Fruit fly (Drosophila melanogaster) whole organism, embryonic: ENCODE data around the gene CG32313.
A peak's percentile ranks its signal among the peaks of the same experiment; 100 is the strongest.

Experiments used
- Abd-B ChIP-seq: fragments of 200-800 bp; sonication (Bioruptor generic); optimal IDR thresholded peaks from 2 replicates; lab custom pipeline; 2018; ENCODE audit warnings: missing biosample characterization, mild to moderate bottlenecking, missing genetic modification characterization, moderate library complexity
- Atf6 ChIP-seq: fragments of 200-800 bp; sonication (Bioruptor generic); IDR thresholded peaks from 2 replicates; pipeline ENCODE4 v1.3.6; 2022; ENCODE audit warnings: missing biosample characterization, missing genetic modification characterization
- CG11696 ChIP-seq: fragments of 200-800 bp; sonication (Bioruptor generic); IDR thresholded peaks from 2 replicates; pipeline ENCODE4 v1.3.6; 2022; ENCODE audit warnings: missing biosample characterization, missing genetic modification characterization
- CG14014 ChIP-seq: fragments of 200-800 bp; sonication (Bioruptor generic); IDR thresholded peaks from 2 replicates; pipeline ENCODE4 v1.3.6; 2022; ENCODE audit warnings: missing biosample characterization, missing genetic modification characterization
- CG15073 ChIP-seq: fragments of 200-800 bp; sonication (Bioruptor generic); optimal IDR thresholded peaks from 2 replicates; lab custom pipeline; 2016; ENCODE audit warnings: missing biosample characterization, missing genetic modification characterization
- CG1832 ChIP-seq: fragments of 200-800 bp; sonication (Bioruptor generic); optimal IDR thresholded peaks from 2 replicates; lab custom pipeline; 2017; ENCODE audit warnings: missing biosample characterization, mild to moderate bottlenecking, missing genetic modification characterization, inconsistent platforms
- CG2199 ChIP-seq: fragments of 200-800 bp; sonication (Bioruptor generic); IDR thresholded peaks from 3 replicates; pipeline ENCODE4 v1.3.6; 2022; ENCODE audit warnings: missing biosample characterization, missing genetic modification characterization
- CG2678 ChIP-seq: fragments of 200-800 bp; sonication (Bioruptor generic); optimal IDR thresholded peaks from 3 replicates; lab custom pipeline; 2019; ENCODE audit warnings: missing biosample characterization, mild to moderate bottlenecking, missing genetic modification characterization, moderate library complexity
- CG31388 ChIP-seq: fragments of 200-800 bp; sonication (Bioruptor generic); optimal IDR thresholded peaks from 2 replicates; lab custom pipeline; 2016; ENCODE audit warnings: missing biosample characterization, missing genetic modification characterization
- CG34376 ChIP-seq: fragments of 200-800 bp; sonication (Bioruptor generic); optimal IDR thresholded peaks from 2 replicates; lab custom pipeline; 2018; ENCODE audit warnings: missing biosample characterization, mild to moderate bottlenecking, missing genetic modification characterization
- CG34422 ChIP-seq: fragments of 200-800 bp; sonication (Bioruptor generic); IDR thresholded peaks from 3 replicates; pipeline ENCODE4 v1.3.6; 2022; ENCODE audit warnings: missing biosample characterization, missing genetic modification characterization
- CG3838 ChIP-seq: fragments of 200-800 bp; sonication (Bioruptor generic); optimal IDR thresholded peaks from 3 replicates; lab custom pipeline; 2016; ENCODE audit warnings: missing biosample characterization, missing genetic modification characterization
- CG6683 ChIP-seq: fragments of 200-800 bp; sonication (Bioruptor generic); optimal IDR thresholded peaks from 2 replicates; lab custom pipeline; 2017; ENCODE audit warnings: missing biosample characterization, mild to moderate bottlenecking, missing genetic modification characterization, missing genetic modification reagents
- CG6854 ChIP-seq: fragments of 200-800 bp; sonication (Bioruptor generic); optimal IDR thresholded peaks from 3 replicates; lab custom pipeline; 2017; ENCODE audit warnings: missing biosample characterization, mild to moderate bottlenecking, missing genetic modification characterization
- CG8290 ChIP-seq, 3 experiments: fragments of 200-800 bp; sonication (Bioruptor generic); optimal IDR thresholded peaks; 2 replicates each; lab custom pipeline; 2016 to 2019; ENCODE audit warnings: missing biosample characterization in 3 of 3, missing genetic modification characterization in 3 of 3, mild to moderate bottlenecking in 2 of 3, moderate library complexity in 1 of 3
- CG9727 ChIP-seq: fragments of 200-800 bp; sonication (Bioruptor generic); optimal IDR thresholded peaks from 3 replicates; lab custom pipeline; 2017; ENCODE audit warnings: missing biosample characterization, mild to moderate bottlenecking, missing genetic modification characterization
- Dbx ChIP-seq: fragments of 200-800 bp; sonication (Bioruptor generic); IDR thresholded peaks from 3 replicates; pipeline ENCODE4 v1.3.6; 2022; ENCODE audit warnings: missing biosample characterization, missing genetic modification characterization
- Doc3 ChIP-seq: fragments of 200-800 bp; sonication (Bioruptor generic); IDR thresholded peaks from 3 replicates; pipeline ENCODE4 v1.3.6; 2022; ENCODE audit warnings: missing biosample characterization, missing genetic modification characterization; ENCODE audit not compliant: partially characterized antibody
- HmgZ ChIP-seq: fragments of 200-800 bp; sonication (Bioruptor generic); optimal IDR thresholded peaks from 2 replicates; lab custom pipeline; 2018; ENCODE audit warnings: missing biosample characterization, mild to moderate bottlenecking, missing genetic modification characterization
- Hmr ChIP-seq: fragments of 200-800 bp; sonication (Bioruptor generic); optimal IDR thresholded peaks from 3 replicates; lab custom pipeline; 2017; ENCODE audit warnings: mild to moderate bottlenecking, missing biosample characterization, missing genetic modification reagents, missing genetic modification characterization
- Kr ChIP-seq: fragments of 200-800 bp; sonication (Bioruptor generic); optimal IDR thresholded peaks from 2 replicates; lab custom pipeline; 2017; ENCODE audit warnings: missing biosample characterization, mild to moderate bottlenecking, missing genetic modification characterization
- Med ChIP-seq: fragments of 200-800 bp; sonication (Bioruptor generic); peaks from one replicate; lab custom pipeline; 2016; ENCODE audit warnings: missing biosample characterization, missing genetic modification characterization, mild to moderate bottlenecking, inconsistent platforms, moderate library complexity
- Myb ChIP-seq: fragments of 200-800 bp; sonication (Bioruptor generic); optimal IDR thresholded peaks from 2 replicates; lab custom pipeline; 2016; ENCODE audit warnings: missing biosample characterization, missing genetic modification characterization
- Pdp1 ChIP-seq, 2 experiments: fragments of 200-800 bp; sonication (Bioruptor generic); optimal IDR thresholded peaks; 3 replicates each; lab custom pipeline; 2016; ENCODE audit warnings: missing biosample characterization in 2 of 2, missing genetic modification characterization in 2 of 2, mild to moderate bottlenecking in 1 of 2, moderate library complexity in 1 of 2
- Scr ChIP-seq: fragments of 200-800 bp; sonication (Bioruptor generic); IDR thresholded peaks from 2 replicates; pipeline ENCODE4 v1.3.6; 2022; ENCODE audit warnings: missing biosample characterization, missing genetic modification characterization; ENCODE audit not compliant: partially characterized antibody
- Stat92E ChIP-seq, 3 experiments: fragments of >200 bp in 2 of 3; fragments of 200-800 bp in 1 of 3; sonication (Bioruptor generic) in 1 of 3; optimal IDR thresholded peaks; 2 replicates each; lab custom pipeline; 2017 to 2019; ENCODE audit warnings: missing biosample characterization in 3 of 3, missing genetic modification characterization in 3 of 3, mild to moderate bottlenecking in 1 of 3, moderate library complexity in 1 of 3
- amos ChIP-seq: fragments of 200-800 bp; sonication (Bioruptor generic); IDR thresholded peaks from 2 replicates; pipeline ENCODE4 v1.3.6; 2022; ENCODE audit warnings: missing biosample characterization, missing genetic modification characterization; ENCODE audit not compliant: partially characterized antibody
- bbx ChIP-seq: fragments of 200-800 bp; sonication (Bioruptor generic); IDR thresholded peaks from 2 replicates; pipeline ENCODE4 v1.3.6; 2022; ENCODE audit warnings: missing biosample characterization, missing genetic modification characterization; ENCODE audit not compliant: partially characterized antibody
- bsh ChIP-seq, 2 experiments: fragments of 200-800 bp; sonication (Bioruptor generic); optimal IDR thresholded peaks; 2 replicates each; lab custom pipeline; 2017 to 2018; ENCODE audit warnings: mild to moderate bottlenecking in 2 of 2, missing biosample characterization in 2 of 2, missing genetic modification characterization in 2 of 2, moderate library complexity in 1 of 2
- btn ChIP-seq: fragments of 200-800 bp; sonication (Bioruptor generic); optimal IDR thresholded peaks from 2 replicates; lab custom pipeline; 2016; ENCODE audit warnings: missing biosample characterization, missing genetic modification characterization
- cg ChIP-seq: fragments of 200-800 bp; sonication (Bioruptor generic); optimal IDR thresholded peaks from 3 replicates; lab custom pipeline; 2019; ENCODE audit warnings: missing biosample characterization, mild to moderate bottlenecking, missing genetic modification characterization, moderate library complexity
- chinmo ChIP-seq: fragments of 200-800 bp; sonication (Bioruptor generic); IDR thresholded peaks from 4 replicates; pipeline ENCODE4 v1.3.6; 2022; ENCODE audit warnings: missing biosample characterization, missing genetic modification characterization; ENCODE audit not compliant: partially characterized antibody
- ci ChIP-seq: fragments of 200-800 bp; sonication (Bioruptor generic); IDR thresholded peaks from 3 replicates; pipeline ENCODE4 v1.3.6; 2022; ENCODE audit warnings: missing biosample characterization, missing genetic modification characterization
- dmrt11E ChIP-seq: fragments of 200-800 bp; sonication (Bioruptor generic); optimal IDR thresholded peaks from 3 replicates; lab custom pipeline; 2018; ENCODE audit warnings: missing biosample characterization, mild to moderate bottlenecking, missing genetic modification characterization, moderate library complexity
- gcm ChIP-seq: fragments of 200-800 bp; sonication (Bioruptor generic); optimal IDR thresholded peaks from 2 replicates; lab custom pipeline; 2019; ENCODE audit warnings: missing biosample characterization, mild to moderate bottlenecking, missing genetic modification characterization, moderate library complexity
- hkb ChIP-seq, 2 experiments: fragments of 200-800 bp in 1 of 2; fragments of >200 bp in 1 of 2; sonication (Bioruptor generic) in 1 of 2; IDR thresholded peaks in 1 of 2; optimal IDR thresholded peaks in 1 of 2; 2 replicates each; pipeline versions ENCODE4 v1.3.6 to Lab custom; 2017 to 2022; ENCODE audit warnings: missing biosample characterization in 1 of 2, missing genetic modification characterization in 1 of 2
- lab ChIP-seq: fragments of 200-800 bp; sonication (Bioruptor generic); optimal IDR thresholded peaks from 3 replicates; lab custom pipeline; 2017; ENCODE audit warnings: missing biosample characterization, missing genetic modification characterization, mild to moderate bottlenecking, moderate library complexity, missing genetic modification reagents
- nmo ChIP-seq: fragments of 200-800 bp; sonication (Bioruptor generic); optimal IDR thresholded peaks from 2 replicates; lab custom pipeline; 2018; ENCODE audit warnings: missing biosample characterization, mild to moderate bottlenecking, missing genetic modification characterization, moderate library complexity
- pb ChIP-seq: fragments of 200-800 bp; sonication (Bioruptor generic); optimal IDR thresholded peaks from 3 replicates; lab custom pipeline; 2016; ENCODE audit warnings: missing biosample characterization, missing genetic modification characterization
- pros ChIP-seq: fragments of 200-800 bp; sonication (Bioruptor generic); optimal IDR thresholded peaks from 3 replicates; lab custom pipeline; 2019; ENCODE audit warnings: missing biosample characterization, mild to moderate bottlenecking, missing genetic modification characterization, moderate library complexity
- ranshi ChIP-seq: fragments of 200-800 bp; sonication (Bioruptor generic); IDR thresholded peaks from 2 replicates; pipeline ENCODE4 v1.3.6; 2022; ENCODE audit warnings: missing biosample characterization, missing genetic modification characterization
- run ChIP-seq: fragments of 200-800 bp; sonication (Bioruptor generic); optimal IDR thresholded peaks from 3 replicates; lab custom pipeline; 2018; ENCODE audit warnings: missing biosample characterization, mild to moderate bottlenecking, missing genetic modification characterization
- ssp ChIP-seq: fragments of 200-800 bp; sonication (Bioruptor generic); IDR thresholded peaks from 2 replicates; pipeline ENCODE4 v1.3.6; 2022; ENCODE audit warnings: missing biosample characterization, missing genetic modification characterization
- vfl ChIP-seq: fragments of 200-800 bp; sonication (Bioruptor generic); optimal IDR thresholded peaks from 2 replicates; lab custom pipeline; 2016; ENCODE audit warnings: missing biosample characterization, missing genetic modification characterization
- vvl ChIP-seq: fragments of 200-800 bp; sonication (Bioruptor generic); IDR thresholded peaks from 2 replicates; pipeline ENCODE4 v1.3.6; 2022; ENCODE audit warnings: missing biosample characterization, missing genetic modification characterization
- z ChIP-seq: fragments of 200-800 bp; sonication (Bioruptor generic); IDR thresholded peaks from 3 replicates; pipeline ENCODE4 v1.3.6; 2022; ENCODE audit warnings: missing biosample characterization, missing genetic modification characterization

The CG32313 gene

DNA sequence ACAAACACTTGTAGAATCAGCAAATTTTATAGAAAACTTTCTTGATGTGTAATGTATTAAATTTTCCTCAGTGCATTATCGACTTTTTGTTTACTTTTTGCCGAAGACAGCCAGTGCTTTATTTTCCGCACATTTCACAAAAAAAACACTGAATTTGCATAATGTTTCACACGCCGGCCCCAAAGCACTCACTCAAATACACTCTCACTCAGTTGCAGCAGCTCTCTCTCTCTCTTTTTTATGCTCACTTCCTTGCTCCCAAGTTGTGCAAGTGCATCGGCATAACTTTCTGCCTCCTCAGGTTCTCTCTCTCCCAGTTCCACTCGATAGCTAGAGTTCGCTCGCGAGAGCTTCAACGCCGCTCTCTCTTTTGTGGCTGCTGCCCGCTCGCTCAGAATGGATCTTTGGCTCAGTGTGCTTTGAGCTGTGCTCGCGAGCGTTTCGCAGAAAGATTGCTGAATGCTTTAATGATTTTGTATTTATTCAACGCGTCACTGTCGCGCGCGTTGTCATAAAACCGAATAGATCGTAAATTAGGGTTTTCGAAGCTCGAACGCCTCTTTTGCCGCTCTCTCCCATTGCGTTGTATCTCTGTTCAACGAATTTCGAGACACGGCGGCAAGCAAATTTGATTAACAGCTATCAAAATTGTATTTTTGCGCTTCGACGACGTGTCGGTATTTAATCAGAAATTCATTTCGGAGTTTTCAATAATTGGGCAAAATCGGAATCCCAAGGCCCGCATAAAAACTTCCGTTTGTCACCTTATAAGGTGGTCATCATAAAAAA lies 40.9 kb upstream of the CG32313 start (continued):
- TF ChIP-seq Pdp1 (GFP tag; optimal IDR thresholded peaks at IDR 0.05; lab: Kevin White, UChicago): peak in 1 of 2 experiments; percentile 78
- peak; percentile 24 for TF ChIP-seq Hmr
- peak; percentile 81 for TF ChIP-seq Med
- peak; percentile 33; the same call in 1 of the 2 replicates for TF ChIP-seq CG14014 (GFP tag; lab: Robert Waterston, UW)
- peak; percentile 21 for TF ChIP-seq Abd-B
- TF ChIP-seq btn (GFP tag; lab: Kevin White, UChicago): no peak
- TF ChIP-seq vvl: peak; percentile 80
- TF ChIP-seq bbx: peak; percentile 67
- TF ChIP-seq CG11696 (GFP tag; lab: Robert Waterston, UW): peak; percentile 47; the same call in 1 of the 2 replicates
- TF ChIP-seq Atf6: 0 out of 2 replicates have a peak, but pooled peaks have one; percentile 36
- peak; percentile 63; the same call in 2 of the 3 replicates for TF ChIP-seq Doc3
- peak; percentile 66 for TF ChIP-seq CG34376 (GFP tag; lab: Kevin White, UChicago)
- peak; percentile 28 for TF ChIP-seq vfl (GFP tag; lab: Kevin White, UChicago)
- TF ChIP-seq CG2199 (GFP tag; lab: Robert Waterston, UW): peak; percentile 61; the same call in 1 of the 3 replicates
- TF ChIP-seq chinmo (GFP tag; lab: Robert Waterston, UW): peak; percentile 82; the same call in 3 of the 4 replicates
- 0 out of 3 replicates have a peak, but pooled peaks have one; percentile 42 for TF ChIP-seq CG34422 (GFP tag; lab: Robert Waterston, UW)
- TF ChIP-seq gcm (GFP tag; lab: Kevin White, UChicago): peak; percentile 22
- TF ChIP-seq CG3838 (GFP tag; lab: Kevin White, UChicago): no peak
- TF ChIP-seq cg (GFP tag; lab: Kevin White, UChicago): peak; percentile 39
- peak; percentile 8; the same call in 1 of the 2 replicates for TF ChIP-seq ranshi
- TF ChIP-seq pros (GFP tag; lab: Kevin White, UChicago): peak; percentile 6
- peak; percentile 50; the same call in 1 of the 2 replicates for TF ChIP-seq amos (GFP tag; lab: Robert Waterston, UW)
- no peak for TF ChIP-seq Kr (GFP tag; lab: Kevin White, UChicago)
- no peak for TF ChIP-seq CG15073
- peak; percentile 52; the same call in 1 of the 3 replicates for TF ChIP-seq Dbx
- TF ChIP-seq ci (GFP tag; lab: Robert Waterston, UW): peak; percentile 69; the same call in 2 of the 3 replicates
- no peak for TF ChIP-seq dmrt11E (tag; lab: Kevin White, UChicago)
- TF ChIP-seq CG2678 (tag; lab: Kevin White, UChicago): peak; percentile 24
- peak in 1 of 3 experiments; percentile 61 for TF ChIP-seq Stat92E (GFP tag; optimal IDR thresholded peaks at IDR 0.05; lab: Kevin White, UChicago)
- TF ChIP-seq z (GFP tag; lab: Robert Waterston, UW): peak; percentile 99
- no peak for TF ChIP-seq HmgZ (tag; lab: Kevin White, UChicago)
- TF ChIP-seq Scr: peak; percentile 54
- peak; percentile 15 for TF ChIP-seq CG1832 (GFP tag; lab: Kevin White, UChicago)
- TF ChIP-seq Myb (GFP tag; lab: Kevin White, UChicago): no peak
- peak; percentile 27 for TF ChIP-seq pb (GFP tag; lab: Kevin White, UChicago)
- TF ChIP-seq CG6683 (GFP tag; lab: Kevin White, UChicago): peak; percentile 4
- TF ChIP-seq bsh (GFP tag; optimal IDR thresholded peaks at IDR 0.05; lab: Kevin White, UChicago): peak in 1 of 2 experiments; percentile 67
- TF ChIP-seq CG31388 (GFP tag; lab: Kevin White, UChicago): no peak
- no peak for TF ChIP-seq ssp
- TF ChIP-seq lab (GFP tag; lab: Kevin White, UChicago): peak; percentile 38
- no peak for TF ChIP-seq CG9727
- TF ChIP-seq CG6854 (GFP tag; lab: Kevin White, UChicago): peak; percentile 50
- no peak for TF ChIP-seq run (tag; lab: Kevin White, UChicago)
- TF ChIP-seq nmo (GFP tag; lab: Kevin White, UChicago): no peak
- TF ChIP-seq hkb (optimal IDR thresholded peaks at IDR 0.05; lab: Kevin White, UChicago): no peak
- TF ChIP-seq hkb (GFP tag; IDR thresholded peaks at IDR 0.05; lab: Robert Waterston, UW): peak; percentile 56
- TF ChIP-seq CG8290 (GFP tag; optimal IDR thresholded peaks at IDR 0.05; lab: Kevin White, UChicago): no peak
- TF ChIP-seq CG8290 (tag; optimal IDR thresholded peaks at IDR 0.05; lab: Kevin White, UChicago): peak in 1 of 2 experiments; percentile 37
